Fruit fly (Drosophila melanogaster) Kc167 (cell line): Measurements from ENCODE around the gene CG33490.
"Not testable (repeated sequence)": the region's sequence is repeated elsewhere in the genome, so short reads cannot be mapped to it uniquely, and the experiment has no call there.

Experiments used
- Myc ChIP-seq: fragments of >200 bp; optimal IDR thresholded peaks from 2 replicates; lab custom pipeline; 2017; ENCODE audit warnings: missing external identifiers
- Sin3A ChIP-seq: fragments of >200 bp; optimal IDR thresholded peaks from 2 replicates; lab custom pipeline; 2018; ENCODE audit warnings: missing external identifiers
- h ChIP-seq: fragments of >200 bp; optimal IDR thresholded peaks from 3 replicates; lab custom pipeline; 2018; ENCODE audit warnings: missing external identifiers
- insv ChIP-seq: fragments of >200 bp; optimal IDR thresholded peaks from 3 replicates; lab custom pipeline; 2018; ENCODE audit warnings: missing external identifiers
- psq ChIP-seq: fragments of >200 bp; optimal IDR thresholded peaks from 2 replicates; lab custom pipeline; 2017; ENCODE audit warnings: missing external identifiers
- ttk ChIP-seq: sonication (Bioruptor generic); optimal IDR thresholded peaks from 2 replicates; lab custom pipeline; 2017; ENCODE audit warnings: missing external identifiers

Gene CG33490

DNA sequence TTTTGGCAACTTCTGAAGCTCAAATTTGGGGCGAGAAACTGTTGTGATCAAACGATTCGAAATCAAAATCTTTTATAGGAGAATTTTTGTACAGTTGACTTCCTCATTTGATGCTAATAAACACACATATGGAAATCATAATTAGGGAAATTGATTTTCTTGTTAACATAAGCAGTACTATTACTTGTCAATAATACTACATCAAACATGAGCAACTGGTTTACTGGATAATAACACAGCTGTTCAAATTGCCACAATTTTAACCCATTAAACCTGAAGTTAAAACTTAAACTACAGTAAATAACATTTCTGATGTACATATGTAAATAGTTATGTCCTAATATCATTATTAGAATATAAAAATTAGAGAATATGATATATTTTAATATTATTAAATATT, 5.5 kb upstream of the CG33490 start, which contains the start of gene CG43390:
Gene CG43390 (minus strand): TSS at position 32 of the 400 bp plus-strand sequence.
- no peak for TF ChIP-seq insv (lab: Kevin White, UChicago)
- TF ChIP-seq Sin3A (lab: Kevin White, UChicago): no peak
- no peak for TF ChIP-seq psq (lab: Kevin White, UChicago)
- TF ChIP-seq ttk (lab: Kevin White, UChicago): no peak
- no peak for TF ChIP-seq h (lab: Kevin White, UChicago)
- no peak for TF ChIP-seq Myc

dm6 chr3L:11578847-11579246, 4.4 kb upstream of the CG33490 start:
- TF ChIP-seq insv (lab: Kevin White, UChicago) (no peak), h (lab: Kevin White, UChicago) (no peak), ttk (lab: Kevin White, UChicago) (no peak), Sin3A (lab: Kevin White, UChicago) (no peak), psq (lab: Kevin White, UChicago) (no peak), Myc (no peak)

- no peak for TF ChIP-seq h (lab: Kevin White, UChicago)
- TF ChIP-seq Myc: no peak
- no peak for TF ChIP-seq insv (lab: Kevin White, UChicago)
- TF ChIP-seq psq (lab: Kevin White, UChicago): no peak
- no peak for TF ChIP-seq ttk (lab: Kevin White, UChicago)
- TF ChIP-seq Sin3A (lab: Kevin White, UChicago): no peak
Observed at dm6 chr3L:11578211-11578673, 3.8 kb upstream of the CG33490 start, which contains the start of gene CG33270. TSS of gene CG33270 (minus strand) at chr3L:11578623.

DNA sequence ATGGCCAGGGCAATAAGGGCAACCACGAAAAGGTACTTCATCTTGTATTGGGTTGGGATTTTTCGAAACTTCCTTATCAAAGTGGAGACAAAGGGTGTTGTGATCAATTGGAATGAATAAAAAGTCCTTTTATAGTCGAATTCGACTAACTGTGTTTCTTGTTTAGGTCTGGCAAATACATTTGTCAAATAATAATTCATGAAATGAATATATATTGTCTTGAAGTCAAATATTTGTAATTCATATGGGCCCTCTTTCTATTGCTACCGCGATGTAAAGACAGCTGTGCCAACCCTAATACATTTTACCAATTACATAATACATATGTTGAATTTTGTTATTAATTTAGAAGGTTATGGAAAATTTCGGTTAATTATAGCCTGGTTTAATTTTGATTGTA, 2.9 kb upstream of the CG33490 start, which contains the start of gene CG33271:
Gene CG33271 (minus strand): TSS at position 101 of the 400 bp plus-strand sequence.
- TF ChIP-seq Sin3A (lab: Kevin White, UChicago) (no peak), psq (lab: Kevin White, UChicago) (no peak), ttk (lab: Kevin White, UChicago) (no peak), Myc (no peak), insv (lab: Kevin White, UChicago) (no peak), h (lab: Kevin White, UChicago) (no peak)

DNA sequence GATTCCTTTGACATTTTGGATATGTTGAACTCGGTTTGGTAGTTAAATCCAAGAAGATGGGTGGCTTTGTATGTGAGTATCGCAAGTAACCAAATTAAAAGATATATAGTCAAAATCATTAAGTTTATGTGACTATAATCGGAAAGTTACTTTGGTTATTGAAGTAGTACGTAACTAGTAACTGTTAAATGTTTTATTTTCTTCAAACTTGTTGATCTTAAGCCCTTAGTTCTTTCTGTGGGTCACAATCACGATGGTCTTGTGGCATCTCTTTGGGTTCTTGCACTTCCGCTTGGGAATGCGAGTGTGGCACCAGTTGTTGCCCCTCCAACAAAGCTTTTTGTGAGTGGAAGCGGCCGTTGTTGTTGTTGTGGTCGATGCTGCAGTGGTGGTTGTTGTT, 2.5 kb upstream of the CG33490 start, which contains the start of gene CG33489:
Gene CG33489 (minus strand): TSS at position 101 of the 400 bp plus-strand sequence.
- TF ChIP-seq psq, h, insv (lab: Kevin White, UChicago): not testable (repeated sequence)

DNA sequence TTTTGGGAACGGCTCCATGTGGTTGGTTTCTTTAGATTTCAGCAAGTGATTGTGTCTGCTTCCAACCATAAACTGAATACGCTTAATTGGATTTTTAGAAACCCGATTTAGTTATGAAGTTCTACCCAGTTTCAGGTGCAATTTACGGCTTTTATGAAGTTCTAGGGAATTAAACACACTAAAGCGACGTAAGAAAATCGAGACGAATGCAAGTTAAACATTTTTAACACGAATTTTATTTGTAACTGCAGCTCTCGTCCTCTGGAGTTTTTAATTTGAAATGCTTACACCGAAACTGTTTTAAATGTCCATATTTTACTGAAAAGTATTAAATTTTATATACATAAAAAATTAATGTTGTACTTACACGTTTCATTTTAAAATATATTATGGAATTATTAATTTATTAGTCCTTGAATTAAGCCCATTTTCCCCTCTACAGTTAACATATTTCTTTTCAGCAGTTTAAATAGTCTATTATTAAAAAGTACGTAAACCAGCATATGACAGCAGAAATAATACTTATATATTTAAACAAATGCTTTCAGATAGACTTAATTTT, 10.4 kb downstream of the CG33490 start, which contains the start of the genes CG46412 and CG33267:
Gene CG46412 (minus strand): TSS at position 101 of the 562 bp plus-strand sequence.
Gene CG33267 (plus strand): TSS at position 512 of the 562 bp plus-strand sequence.
- no peak for TF ChIP-seq insv (lab: Kevin White, UChicago)
- TF ChIP-seq ttk (lab: Kevin White, UChicago): no peak
- no peak for TF ChIP-seq Myc
- TF ChIP-seq h (lab: Kevin White, UChicago): no peak
- TF ChIP-seq Sin3A (lab: Kevin White, UChicago): no peak
- TF ChIP-seq psq (lab: Kevin White, UChicago): no peak

DNA sequence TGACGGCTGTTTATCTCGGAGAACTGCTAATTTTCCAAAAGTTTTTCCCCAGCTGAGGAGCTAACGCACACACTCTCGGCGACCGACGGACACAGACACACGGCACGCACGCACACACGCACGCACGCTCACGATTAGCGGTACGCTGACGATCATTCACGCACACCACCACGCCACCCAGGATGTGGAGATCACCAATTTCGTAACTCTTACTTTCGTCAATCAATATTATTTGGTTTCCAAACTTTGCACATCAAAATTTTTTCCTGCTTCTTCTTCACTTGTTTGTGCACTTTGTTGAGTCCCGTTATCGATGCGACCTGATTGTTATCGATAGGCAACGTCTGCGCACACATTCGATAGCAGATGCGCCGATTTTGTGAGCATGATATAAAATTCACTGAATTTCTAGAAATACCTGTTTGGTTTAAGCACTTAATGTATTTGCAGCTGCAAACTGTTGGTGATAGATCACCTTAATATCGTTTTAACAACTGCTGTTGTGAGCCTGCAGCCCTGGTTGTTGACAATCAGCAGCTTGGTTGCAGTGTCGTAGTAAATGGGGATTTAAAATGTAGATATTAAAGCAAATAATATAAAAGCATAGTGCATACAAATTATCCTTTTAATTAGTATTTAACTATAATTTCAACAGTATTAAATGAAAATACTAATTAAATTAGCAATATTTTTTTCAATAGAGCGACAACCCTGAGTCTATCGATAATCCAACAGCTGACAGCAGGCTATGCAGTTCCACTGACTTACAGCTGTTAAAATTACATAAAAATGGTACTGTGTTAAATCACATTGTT, 12.3 kb downstream of the CG33490 start, which contains the start of the genes CG7394 and Mob2:
Gene CG7394 (plus strand): TSS at position 51 of the 815 bp plus-strand sequence.
Gene Mob2 (minus strand): TSS at position 288 of the 815 bp plus-strand sequence.
- TF ChIP-seq h (lab: Kevin White, UChicago) (no peak), psq (lab: Kevin White, UChicago) (no peak), insv (lab: Kevin White, UChicago) (no peak), Sin3A (lab: Kevin White, UChicago) (no peak), ttk (lab: Kevin White, UChicago) (no peak), Myc (no peak)

- TF ChIP-seq Sin3A (lab: Kevin White, UChicago) (no peak), h (lab: Kevin White, UChicago) (no peak), Myc (no peak), ttk (lab: Kevin White, UChicago) (no peak), insv (lab: Kevin White, UChicago) (no peak), psq (lab: Kevin White, UChicago) (no peak)
Observed at dm6 chr3L:11560885-11561284, 13.6 kb downstream of the CG33490 start.

- no peak for TF ChIP-seq ttk (lab: Kevin White, UChicago)
- TF ChIP-seq h (lab: Kevin White, UChicago): no peak
- TF ChIP-seq insv (lab: Kevin White, UChicago): no peak
- no peak for TF ChIP-seq Sin3A (lab: Kevin White, UChicago)
- TF ChIP-seq psq (lab: Kevin White, UChicago): no peak
- no peak for TF ChIP-seq Myc
Observed at dm6 chr3L:11557209-11557608, 17.3 kb downstream of the CG33490 start.

DNA sequence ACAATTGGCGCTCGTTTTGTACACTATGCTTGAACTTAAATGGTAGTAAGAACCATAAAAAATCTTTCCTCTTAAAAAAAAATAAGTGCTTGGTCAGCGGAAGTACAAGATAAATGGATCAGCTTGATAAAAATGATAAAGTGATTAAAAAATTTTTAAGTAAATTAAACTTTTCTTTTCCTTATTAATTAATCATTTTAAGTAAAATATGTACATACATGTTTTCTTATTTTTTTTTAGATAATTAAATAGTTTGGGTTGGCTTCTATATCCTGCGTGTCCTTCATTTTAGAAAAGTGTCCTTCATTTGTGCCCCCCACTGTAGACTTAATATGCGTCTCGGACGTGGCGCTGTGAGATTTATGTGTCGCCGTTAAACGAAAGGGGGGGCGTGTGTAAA, 17.8 kb downstream of the CG33490 start:
- TF ChIP-seq Sin3A (lab: Kevin White, UChicago) (no peak), h (lab: Kevin White, UChicago) (no peak), insv (lab: Kevin White, UChicago) (no peak), psq (lab: Kevin White, UChicago) (no peak), Myc (no peak), ttk (lab: Kevin White, UChicago) (no peak)
